Worm (Caenorhabditis elegans) whole organism, L4/young adult: ENCODE measurements around the gene fbxa-30.

Source experiments
- W03F9.2 ChIP-seq: fragments of 150-350 bp; optimal IDR thresholded peaks from 2 replicates; lab custom pipeline; 2014; ENCODE audit warnings: missing biosample characterization, missing genetic modification characterization
- him-1 ChIP-seq: sonication (generic microtip); optimal IDR thresholded peaks from 2 replicates; lab custom pipeline; 2016; ENCODE audit warnings: missing genotype, missing genetic modification reagents, missing genetic modification characterization, missing compliant biosample characterization

ce11 chrIII:1297604-1298003 lies 22.2 kb upstream of the fbxa-30 start, which contains the start of gene fbxa-28:
- TF ChIP-seq W03F9.2 (tag; lab: Kevin White, UChicago) (no peak), him-1 (tag; lab: Kevin White, UChicago) (no peak)
